Worm (Caenorhabditis elegans) whole organism, L2 larva: Measurements from ENCODE around the gene kin-5.
A peak's percentile ranks its signal among the peaks of the same experiment; 100 is the strongest.

Source experiments
- C34F6.9 ChIP-seq: fragments of 150-350 bp; optimal IDR thresholded peaks from 2 replicates; lab custom pipeline; 2014; ENCODE audit warnings: missing biosample characterization, missing genetic modification characterization
- F13H6.1 ChIP-seq: sonication (generic microtip); optimal IDR thresholded peaks from 2 replicates; lab custom pipeline; 2016; ENCODE audit warnings: missing genetic modification characterization, missing compliant biosample characterization
- R02D3.7 ChIP-seq: fragments of 150-350 bp; optimal IDR thresholded peaks from 2 replicates; lab custom pipeline; 2014; ENCODE audit warnings: missing biosample characterization, missing genetic modification characterization
- Y55F3AM.14 ChIP-seq: fragments of 200-800 bp; sonication (Bioruptor generic); optimal IDR thresholded peaks from 2 replicates; lab custom pipeline; 2018; ENCODE audit warnings: mild to moderate bottlenecking, missing genetic modification characterization, missing compliant biosample characterization
- ZK546.5 ChIP-seq: sonication (generic microtip); optimal IDR thresholded peaks from 2 replicates; lab custom pipeline; 2017; ENCODE audit warnings: missing biosample characterization, missing genetic modification characterization
- aly-2 ChIP-seq: fragments of 150-350 bp; optimal IDR thresholded peaks from 2 replicates; lab custom pipeline; 2014; ENCODE audit warnings: missing biosample characterization, missing genetic modification characterization
- blmp-1 ChIP-seq: sonication (generic microtip); optimal IDR thresholded peaks from 2 replicates; lab custom pipeline; 2017; ENCODE audit warnings: missing genetic modification characterization, mild to moderate bottlenecking, missing compliant biosample characterization, antibody characterized with exemption, moderate library complexity; ENCODE audit not compliant: insufficient read depth
- ceh-16 ChIP-seq: fragments of 150-350 bp; optimal IDR thresholded peaks from 2 replicates; lab custom pipeline; 2014; ENCODE audit warnings: missing biosample characterization, missing genetic modification characterization
- crh-2 ChIP-seq: sonication (generic microtip); optimal IDR thresholded peaks from 2 replicates; lab custom pipeline; 2017; ENCODE audit warnings: missing biosample characterization, missing genetic modification characterization
- dmd-4 ChIP-seq: sonication (generic microtip); optimal IDR thresholded peaks from 2 replicates; lab custom pipeline; 2017; ENCODE audit warnings: missing biosample characterization, missing genetic modification characterization
- egl-27 ChIP-seq: sonication (generic microtip); optimal IDR thresholded peaks from 3 replicates; lab custom pipeline; 2017; ENCODE audit warnings: missing biosample characterization, missing genetic modification reagents, missing genetic modification characterization
- elt-1 ChIP-seq: fragments of 150-350 bp; optimal IDR thresholded peaks from 2 replicates; lab custom pipeline; 2014; ENCODE audit warnings: missing biosample characterization, missing genetic modification characterization
- elt-3 ChIP-seq: sonication (generic microtip); optimal IDR thresholded peaks from 2 replicates; lab custom pipeline; 2017; ENCODE audit warnings: missing biosample characterization, missing genetic modification characterization
- fos-1 ChIP-seq: fragments of 150-350 bp; optimal IDR thresholded peaks from 2 replicates; lab custom pipeline; 2014; ENCODE audit warnings: missing biosample characterization, missing genetic modification characterization
- gmeb-1 ChIP-seq: fragments of 150-350 bp; optimal IDR thresholded peaks from 2 replicates; lab custom pipeline; 2014; ENCODE audit warnings: missing biosample characterization, missing genetic modification characterization
- lsy-2 ChIP-seq, 2 experiments: fragments of 150-350 bp in 1 of 2; sonication (generic microtip) in 1 of 2; optimal IDR thresholded peaks; 2 replicates each; lab custom pipeline; 2014 to 2017; ENCODE audit warnings: missing biosample characterization in 2 of 2, missing genetic modification characterization in 2 of 2
- mab-5 ChIP-seq: fragments of 150-350 bp; optimal IDR thresholded peaks from 2 replicates; lab custom pipeline; 2014; ENCODE audit warnings: missing biosample characterization, missing genetic modification characterization
- mbf-1 ChIP-seq: sonication (generic microtip); optimal IDR thresholded peaks from 2 replicates; lab custom pipeline; 2017; ENCODE audit warnings: missing biosample characterization, missing genetic modification characterization
- mdl-1 ChIP-seq, 2 experiments: fragments of 150-350 bp in 1 of 2; sonication (generic microtip) in 1 of 2; optimal IDR thresholded peaks; 2 replicates each; lab custom pipeline; 2017; ENCODE audit warnings: missing biosample characterization in 2 of 2, missing genetic modification characterization in 2 of 2
- nhr-10 ChIP-seq: sonication (generic microtip); optimal IDR thresholded peaks from 2 replicates; lab custom pipeline; 2017; ENCODE audit warnings: missing biosample characterization, missing genetic modification characterization
- nhr-11 ChIP-seq: fragments of 150-350 bp; optimal IDR thresholded peaks from 2 replicates; lab custom pipeline; 2014; ENCODE audit warnings: missing biosample characterization, missing genetic modification characterization
- nhr-12 ChIP-seq: fragments of 150-350 bp; optimal IDR thresholded peaks from 2 replicates; lab custom pipeline; 2014; ENCODE audit warnings: missing biosample characterization, missing genetic modification characterization
- nhr-129 ChIP-seq: fragments of 150-350 bp; optimal IDR thresholded peaks from 2 replicates; lab custom pipeline; 2014; ENCODE audit warnings: missing biosample characterization, missing genetic modification characterization
- nhr-21 ChIP-seq: fragments of 150-350 bp; optimal IDR thresholded peaks from 2 replicates; lab custom pipeline; 2014; ENCODE audit warnings: missing biosample characterization, missing genetic modification characterization
- nhr-23 ChIP-seq: fragments of 150-350 bp; optimal IDR thresholded peaks from 2 replicates; lab custom pipeline; 2014; ENCODE audit warnings: missing biosample characterization, missing genetic modification reagents, missing genetic modification characterization
- nhr-25 ChIP-seq: fragments of 150-350 bp; sonication (generic microtip); optimal IDR thresholded peaks from 3 replicates; lab custom pipeline; 2014; ENCODE audit warnings: missing biosample characterization, missing genetic modification characterization
- nhr-6 ChIP-seq: fragments of 150-350 bp; optimal IDR thresholded peaks from 2 replicates; lab custom pipeline; 2014; ENCODE audit warnings: missing biosample characterization, missing genetic modification characterization
- nhr-77 ChIP-seq: fragments of 150-350 bp; optimal IDR thresholded peaks from 2 replicates; lab custom pipeline; 2014; ENCODE audit warnings: missing biosample characterization, missing genetic modification characterization
- skn-1 ChIP-seq: sonication (generic microtip); optimal IDR thresholded peaks from 2 replicates; lab custom pipeline; 2017; ENCODE audit warnings: missing biosample characterization, missing genetic modification characterization
- sma-3 ChIP-seq: sonication (generic microtip); optimal IDR thresholded peaks from 2 replicates; lab custom pipeline; 2016; ENCODE audit warnings: missing genetic modification reagents, missing genetic modification characterization, missing compliant biosample characterization
- sma-9 ChIP-seq, 2 experiments: fragments of 150-350 bp in 1 of 2; sonication (generic microtip) in 1 of 2; optimal IDR thresholded peaks; 2 replicates each; lab custom pipeline; 2014 to 2016; ENCODE audit warnings: missing genetic modification characterization in 2 of 2, mild to moderate bottlenecking in 1 of 2, missing biosample characterization in 1 of 2, missing compliant biosample characterization in 1 of 2, missing genetic modification reagents in 1 of 2, moderate library complexity in 1 of 2
- snpc-4 ChIP-seq: fragments of 150-350 bp; optimal IDR thresholded peaks from 2 replicates; lab custom pipeline; 2014; ENCODE audit warnings: missing biosample characterization, missing genetic modification characterization
- unc-62 ChIP-seq: fragments of 150-350 bp; optimal IDR thresholded peaks from 2 replicates; lab custom pipeline; 2014; ENCODE audit warnings: missing biosample characterization, missing genetic modification reagents, missing genetic modification characterization
- zag-1 ChIP-seq: fragments of 150-350 bp; optimal IDR thresholded peaks from 2 replicates; lab custom pipeline; 2014; ENCODE audit warnings: missing biosample characterization, missing genetic modification characterization
- ztf-1 ChIP-seq: fragments of 200-800 bp; sonication (Bioruptor generic); conservative IDR thresholded peaks from 2 replicates; pipeline ENCODE4 v1.3.6; 2022; ENCODE audit warnings: missing genetic modification characterization, missing compliant biosample characterization
- ztf-11 ChIP-seq: sonication (generic microtip); optimal IDR thresholded peaks from 2 replicates; lab custom pipeline; 2017; ENCODE audit warnings: missing biosample characterization, missing genetic modification characterization

kin-5 gene

DNA sequence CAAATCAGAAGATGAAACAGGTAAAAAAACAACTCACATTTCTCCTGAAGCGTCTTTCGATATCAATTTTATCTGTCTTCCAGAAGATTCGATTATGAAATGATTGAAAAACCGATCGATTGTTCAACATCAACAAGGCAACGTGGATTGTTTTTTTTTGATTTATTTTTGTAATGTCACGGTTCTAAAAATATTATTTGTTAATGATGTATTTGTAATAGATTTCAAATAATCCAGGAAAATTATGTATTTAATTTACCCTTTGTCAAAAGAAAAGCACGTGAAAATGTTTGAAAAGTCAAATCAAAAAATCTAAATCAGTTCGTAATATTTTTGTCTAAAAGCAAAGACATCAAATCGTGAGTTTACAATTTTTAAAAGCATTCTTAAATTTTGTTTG is at the start of gene kin-5, which contains the start of gene C47E12.11:
TSS of gene kin-5 (minus strand) at position 101 of the 400 bp plus-strand sequence.
TSS of gene C47E12.11 (plus strand) at position 320 of the 400 bp plus-strand sequence.
- TF ChIP-seq C34F6.9: no peak
- TF ChIP-seq egl-27 (tag; lab: Kevin White, UChicago): no peak
- TF ChIP-seq nhr-23 (tag; lab: Kevin White, UChicago): no peak

DNA sequence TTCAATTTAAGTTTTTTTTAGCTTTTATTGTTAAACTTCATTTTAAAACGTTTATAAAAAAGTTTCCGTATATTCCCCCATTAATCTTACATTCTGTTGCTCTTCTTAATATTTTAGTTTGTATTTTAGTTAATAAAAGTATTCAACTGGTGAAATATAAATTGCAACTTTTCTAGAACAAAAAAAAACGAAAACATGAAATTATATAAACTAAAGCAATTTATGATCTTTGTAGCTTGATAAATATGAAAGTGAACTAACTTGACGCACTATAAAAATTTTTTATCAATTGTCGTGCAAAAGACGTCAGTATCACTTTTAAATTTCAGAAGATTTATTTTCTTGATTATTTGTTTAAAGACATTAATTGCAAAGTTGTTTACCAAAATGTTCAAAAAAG is 48.7 kb upstream of the kin-5 start, which contains the start of gene F44D12.2:
TSS of gene F44D12.2 (minus strand) at position 101 of the 400 bp plus-strand sequence.
- TF ChIP-seq fos-1 (tag; lab: Kevin White, UChicago) (peak; percentile 7), gmeb-1 (tag; lab: Kevin White, UChicago) (no peak), nhr-21 (tag; lab: Kevin White, UChicago) (no peak), sma-3 (GFP tag; lab: Kevin White, UChicago) (no peak)
- TF ChIP-seq, all 48 proteins: peak for 1

DNA sequence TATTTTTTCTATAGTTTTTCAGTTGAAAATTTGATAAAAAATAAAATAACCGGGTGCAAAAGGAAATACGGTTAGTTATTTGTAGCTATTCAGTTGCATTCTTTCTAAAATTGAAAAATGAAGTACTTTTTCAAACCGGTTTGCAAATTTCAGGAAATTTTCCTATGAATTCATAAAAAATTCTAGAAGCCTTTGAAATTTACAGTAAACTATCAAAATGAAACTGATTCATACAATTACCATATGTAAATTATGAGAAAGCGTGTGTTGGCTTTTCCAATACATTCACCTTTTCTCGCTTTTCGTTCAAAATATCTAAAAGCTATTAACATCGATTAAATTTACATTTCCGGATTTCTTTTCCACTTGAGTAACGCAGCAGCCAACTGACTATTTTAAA is 48.0 kb upstream of the kin-5 start, which contains the start of gene ent-7:
TSS of gene ent-7 (plus strand) at position 301 of the 400 bp plus-strand sequence.
- TF ChIP-seq sma-3 (GFP tag; lab: Kevin White, UChicago): no peak
- TF ChIP-seq ztf-11 (tag; lab: Kevin White, UChicago): no peak
- no peak for TF ChIP-seq nhr-6
- no peak for TF ChIP-seq egl-27 (tag; lab: Kevin White, UChicago)
- no peak for TF ChIP-seq mab-5
- no peak for TF ChIP-seq unc-62 (GFP tag; lab: Kevin White, UChicago)
- TF ChIP-seq nhr-10 (tag; lab: Kevin White, UChicago): no peak
- no peak for TF ChIP-seq mbf-1 (tag; lab: Kevin White, UChicago)
- TF ChIP-seq Y55F3AM.14 (GFP tag; lab: Kevin White, UChicago): no peak
- TF ChIP-seq sma-9 (GFP tag; optimal IDR thresholded peaks at IDR 0.05; lab: Kevin White, UChicago): no peak
- no peak for TF ChIP-seq sma-9 (tag; optimal IDR thresholded peaks at IDR 0.05; lab: Kevin White, UChicago)
- TF ChIP-seq mdl-1 (tag; optimal IDR thresholded peaks at IDR 0.05; lab: Kevin White, UChicago): no peak
- no peak for TF ChIP-seq crh-2 (tag; lab: Kevin White, UChicago)
- no peak for TF ChIP-seq nhr-11 (tag; lab: Kevin White, UChicago)

DNA sequence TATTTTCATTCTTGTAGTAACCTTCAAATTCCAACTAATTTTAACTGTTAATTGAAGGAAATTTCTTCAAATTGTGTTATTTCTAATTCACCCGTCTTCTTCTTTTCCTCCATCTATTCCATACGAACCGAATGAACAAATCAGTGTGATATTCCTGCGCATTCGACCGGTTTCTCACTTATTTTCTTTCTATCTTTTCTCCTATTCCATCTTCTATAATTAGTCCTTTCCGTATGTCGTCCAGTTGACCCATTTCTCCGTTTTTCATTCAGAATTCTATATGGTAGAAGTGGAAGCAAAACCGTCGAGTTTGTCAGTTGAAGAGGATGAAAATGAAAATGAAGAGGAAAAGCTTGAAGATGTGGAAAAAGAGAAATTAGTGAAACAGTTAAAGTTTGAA is 40.6 kb upstream of the kin-5 start, which contains the start of gene magu-4:
TSS of gene magu-4 (plus strand) at position 218 of the 400 bp plus-strand sequence.
- TF ChIP-seq nhr-25 (tag; lab: Kevin White, UChicago) (peak; percentile 17), ZK546.5 (no peak)

DNA sequence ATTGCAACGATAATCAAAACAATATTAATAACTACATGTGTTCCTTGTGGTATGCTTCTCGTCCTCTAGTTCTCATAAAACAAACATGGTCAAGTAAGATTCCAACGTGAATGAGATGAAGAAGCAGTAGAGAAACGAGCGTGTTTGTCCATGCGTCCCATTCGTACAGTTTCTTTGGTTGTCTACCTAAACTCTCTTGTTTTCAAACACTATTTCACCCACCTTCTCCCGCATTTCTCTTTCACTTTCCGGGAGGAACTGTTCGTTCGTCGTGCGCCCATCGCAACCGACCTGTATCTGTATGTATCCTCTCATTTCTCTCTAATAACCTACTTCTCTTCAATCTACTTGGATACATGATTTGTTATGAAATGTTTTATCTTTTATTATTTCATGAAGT is 38.8 kb upstream of the kin-5 start:
- TF ChIP-seq ztf-1 (GFP tag; lab: Robert Waterston, UW): no peak
- TF ChIP-seq dmd-4 (tag; lab: Kevin White, UChicago): no peak
- TF ChIP-seq elt-1 (tag; lab: Kevin White, UChicago): no peak
- peak; percentile 37 for TF ChIP-seq sma-3 (GFP tag; lab: Kevin White, UChicago)
- no peak for TF ChIP-seq nhr-77 (tag; lab: Kevin White, UChicago)
- TF ChIP-seq R02D3.7 (tag; lab: Kevin White, UChicago): no peak
- peak; percentile 60 for TF ChIP-seq nhr-25 (tag; lab: Kevin White, UChicago)
- TF ChIP-seq lsy-2 (tag; optimal IDR thresholded peaks at IDR 0.05; lab: Kevin White, UChicago): peak in 1 of 2 experiments; percentile 9
- TF ChIP-seq snpc-4: no peak
- no peak for TF ChIP-seq ceh-16 (tag; lab: Kevin White, UChicago)
- no peak for TF ChIP-seq mab-5
- no peak for TF ChIP-seq zag-1
- TF ChIP-seq mdl-1 (tag; optimal IDR thresholded peaks at IDR 0.05; lab: Kevin White, UChicago): peak in 1 of 2 experiments; percentile 19
- TF ChIP-seq nhr-11 (tag; lab: Kevin White, UChicago): no peak
- peak; percentile 43 for TF ChIP-seq F13H6.1 (tag; lab: Kevin White, UChicago)
- peak; percentile 64 for TF ChIP-seq nhr-21 (tag; lab: Kevin White, UChicago)
- peak; percentile 60 for TF ChIP-seq crh-2 (tag; lab: Kevin White, UChicago)
- no peak for TF ChIP-seq mbf-1 (tag; lab: Kevin White, UChicago)
- no peak for TF ChIP-seq skn-1 (tag; lab: Kevin White, UChicago)
- no peak for TF ChIP-seq aly-2 (tag; lab: Kevin White, UChicago)
- no peak for TF ChIP-seq nhr-12 (tag; lab: Kevin White, UChicago)
- TF ChIP-seq C34F6.9: peak; percentile 8
- TF ChIP-seq blmp-1 (tag; lab: Kevin White, UChicago): peak; percentile 93
- peak; percentile 11 for TF ChIP-seq nhr-129
- peak; percentile 46 for TF ChIP-seq fos-1 (tag; lab: Kevin White, UChicago)
- TF ChIP-seq elt-3 (tag; lab: Kevin White, UChicago): no peak
